Fruit fly (Drosophila melanogaster) whole organism, pupa: ENCODE results near the gene Rbf.

Source experiments
- CG17806 ChIP-seq: fragments of 200-800 bp; sonication (Bioruptor generic); optimal IDR thresholded peaks from 2 replicates; lab custom pipeline; 2018; ENCODE audit warnings: missing biosample characterization, mild to moderate bottlenecking, missing genetic modification characterization, moderate library complexity
- D1 ChIP-seq: fragments of 200-800 bp; sonication (Bioruptor generic); optimal IDR thresholded peaks from 2 replicates; lab custom pipeline; 2018; ENCODE audit warnings: missing biosample characterization, mild to moderate bottlenecking, missing genetic modification characterization, moderate library complexity
- rn ChIP-seq: fragments of 200-800 bp; sonication (Bioruptor generic); IDR thresholded peaks from 2 replicates; pipeline ENCODE4 v1.3.6; 2022; ENCODE audit warnings: missing biosample characterization, missing genetic modification characterization

DNA sequence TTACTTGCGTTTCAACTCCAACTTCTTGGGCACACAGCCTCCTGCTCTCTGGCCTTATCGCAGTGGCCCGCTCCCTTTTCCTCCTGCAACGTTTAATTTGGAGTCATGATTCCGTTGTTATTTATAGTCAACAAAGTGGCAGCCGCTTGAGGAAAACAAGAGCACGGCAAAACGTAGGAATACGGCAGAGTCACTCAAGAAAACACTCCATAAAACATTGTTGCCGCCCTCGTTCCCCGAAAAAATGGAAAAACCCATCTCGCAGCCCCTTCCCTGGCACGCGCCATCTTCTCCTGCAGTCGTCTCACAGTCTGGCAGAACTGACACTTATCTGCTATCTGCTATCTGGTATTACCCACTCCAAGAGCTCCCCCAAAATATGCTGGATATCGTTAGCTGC, 23.7 kb upstream of the Rbf start:
- no peak for TF ChIP-seq D1 (tag; lab: Kevin White, UChicago)
- no peak for TF ChIP-seq rn (GFP tag; lab: Robert Waterston, UW)
- no peak for TF ChIP-seq CG17806 (tag; lab: Kevin White, UChicago)
